Worm (Caenorhabditis elegans) whole organism, mixed stage, embryonic: ENCODE measurements around the gene R09D1.13.

Experiments used
- blmp-1 ChIP-seq: fragments of 150-350 bp; optimal IDR thresholded peaks from 2 replicates; lab custom pipeline; 2014; ENCODE audit warnings: missing biosample characterization, missing genetic modification characterization
- ceh-39 ChIP-seq: fragments of 150-350 bp; optimal IDR thresholded peaks from 2 replicates; lab custom pipeline; 2014; ENCODE audit warnings: missing biosample characterization, missing genetic modification characterization
- ces-1 ChIP-seq: fragments of 150-350 bp; optimal IDR thresholded peaks from 2 replicates; lab custom pipeline; 2014; ENCODE audit warnings: missing biosample characterization, missing genetic modification reagents, missing genetic modification characterization
- elt-1 ChIP-seq: sonication (generic microtip); optimal IDR thresholded peaks from 2 replicates; lab custom pipeline; 2017; ENCODE audit warnings: missing genetic modification characterization, mild to moderate bottlenecking, missing compliant biosample characterization, antibody characterized with exemption, moderate library complexity, borderline replicate concordance; ENCODE audit not compliant: insufficient read depth
- lin-32 ChIP-seq: fragments of 200-800 bp; sonication (Bioruptor generic); optimal IDR thresholded peaks from 2 replicates; lab custom pipeline; 2018; ENCODE audit warnings: mild to moderate bottlenecking, missing genetic modification characterization, missing compliant biosample characterization
- mep-1 ChIP-seq: fragments of 150-350 bp; optimal IDR thresholded peaks from 2 replicates; lab custom pipeline; 2017; ENCODE audit warnings: missing biosample characterization, missing genetic modification reagents, missing genetic modification characterization, inconsistent platforms
- nhr-237 ChIP-seq: fragments of 150-350 bp; optimal IDR thresholded peaks from 2 replicates; lab custom pipeline; 2014; ENCODE audit warnings: missing biosample characterization, missing genetic modification characterization
- snpc-4 ChIP-seq: fragments of 150-350 bp; optimal IDR thresholded peaks from 2 replicates; lab custom pipeline; 2014; ENCODE audit warnings: missing biosample characterization, missing genetic modification characterization
- ztf-11 ChIP-seq: fragments of 150-350 bp; optimal IDR thresholded peaks from 2 replicates; lab custom pipeline; 2014; ENCODE audit warnings: missing biosample characterization, missing genetic modification characterization

DNA sequence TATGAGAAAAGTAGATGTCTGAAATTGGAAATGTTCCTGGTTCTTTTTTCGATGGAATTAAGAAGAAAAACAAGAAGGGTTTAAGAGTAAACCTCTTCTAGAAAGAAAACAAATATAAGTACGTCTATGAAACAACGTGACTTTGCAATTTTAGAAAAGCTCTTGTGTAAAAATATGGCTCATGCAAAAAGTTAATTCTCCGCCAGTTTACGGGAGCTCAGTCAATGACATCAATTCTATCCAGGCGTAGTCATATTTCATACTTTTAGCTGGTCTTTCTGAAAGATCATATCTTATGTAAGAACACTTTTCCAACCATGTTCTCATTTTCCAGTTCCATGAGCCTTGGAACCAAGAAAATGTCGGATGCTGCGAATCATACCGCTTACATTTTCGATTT, 44.7 kb upstream of the R09D1.13 start:
- no peak for TF ChIP-seq lin-32 (GFP tag; lab: Kevin White, UChicago)
- TF ChIP-seq ceh-39 (tag; lab: Kevin White, UChicago), result no peak
- no peak for TF ChIP-seq mep-1
- TF ChIP-seq ces-1 (GFP tag; lab: Kevin White, UChicago), result no peak
- TF ChIP-seq snpc-4 (tag; lab: Kevin White, UChicago), result no peak
- no peak for TF ChIP-seq ztf-11 (tag; lab: Kevin White, UChicago)
- no peak for TF ChIP-seq blmp-1 (tag; lab: Kevin White, UChicago)
- no peak for TF ChIP-seq nhr-237
- no peak for TF ChIP-seq elt-1 (tag; lab: Kevin White, UChicago)
